Worm (Caenorhabditis elegans) whole organism, L1 larva: ENCODE results near the gene lgc-17.

Source experiments
- C04F5.9 ChIP-seq: sonication (generic microtip); optimal IDR thresholded peaks from 2 replicates; lab custom pipeline; 2016; ENCODE audit warnings: missing genetic modification characterization, missing compliant biosample characterization
- F16B12.6 ChIP-seq: fragments of 150-350 bp; optimal IDR thresholded peaks from 2 replicates; lab custom pipeline; 2014; ENCODE audit warnings: missing biosample characterization, missing genetic modification characterization
- aha-1 ChIP-seq: fragments of 150-350 bp; optimal IDR thresholded peaks from 2 replicates; lab custom pipeline; 2014; ENCODE audit warnings: missing biosample characterization, missing genetic modification characterization
- aly-2 ChIP-seq: fragments of 150-350 bp; optimal IDR thresholded peaks from 2 replicates; lab custom pipeline; 2014; ENCODE audit warnings: missing biosample characterization, missing genetic modification characterization
- ama-1 ChIP-seq: fragments of 150-350 bp; optimal IDR thresholded peaks from 2 replicates; lab custom pipeline; 2014
- blmp-1 ChIP-seq: fragments of 150-350 bp; optimal IDR thresholded peaks from 2 replicates; lab custom pipeline; 2014; ENCODE audit warnings: missing biosample characterization, missing genetic modification characterization
- ceh-63 ChIP-seq: fragments of 200-800 bp; sonication (Bioruptor generic); optimal IDR thresholded peaks from 2 replicates; lab custom pipeline; 2018; ENCODE audit warnings: mild to moderate bottlenecking, missing genetic modification characterization, missing compliant biosample characterization
- ceh-88 ChIP-seq: fragments of 200-800 bp; sonication (Bioruptor generic); IDR thresholded peaks from 2 replicates; pipeline ENCODE4 v1.3.6; 2022; ENCODE audit warnings: missing genetic modification characterization, missing compliant biosample characterization
- ces-1 ChIP-seq: fragments of 150-350 bp; optimal IDR thresholded peaks from 2 replicates; lab custom pipeline; 2014; ENCODE audit warnings: missing biosample characterization, missing genetic modification reagents, missing genetic modification characterization
- dsc-1 ChIP-seq: sonication (generic microtip); optimal IDR thresholded peaks from 2 replicates; lab custom pipeline; 2016; ENCODE audit warnings: mild to moderate bottlenecking, missing genetic modification characterization, missing compliant biosample characterization
- egl-27 ChIP-seq, 2 experiments: fragments of 150-350 bp in 1 of 2; sonication (generic microtip); optimal IDR thresholded peaks; 3 replicates each; lab custom pipeline; 2017 to 2018; ENCODE audit warnings: missing biosample characterization in 2 of 2, missing genetic modification characterization in 2 of 2, missing genetic modification reagents in 2 of 2
- ets-5 ChIP-seq: fragments of 200-800 bp; sonication (Bioruptor generic); IDR thresholded peaks from 2 replicates; pipeline ENCODE4 v1.3.6; 2022; ENCODE audit warnings: missing genetic modification characterization, missing compliant biosample characterization
- fkh-8 ChIP-seq: sonication (generic microtip); optimal IDR thresholded peaks from 2 replicates; lab custom pipeline; 2016; ENCODE audit warnings: mild to moderate bottlenecking, missing genetic modification characterization, missing compliant biosample characterization
- hlh-17 ChIP-seq: fragments of 200-800 bp; sonication (Bioruptor generic); optimal IDR thresholded peaks from 2 replicates; lab custom pipeline; 2018; ENCODE audit warnings: missing genetic modification characterization, mild to moderate bottlenecking, missing compliant biosample characterization, moderate library complexity, borderline replicate concordance
- hlh-4 ChIP-seq: sonication (generic microtip); optimal IDR thresholded peaks from 2 replicates; lab custom pipeline; 2016; ENCODE audit warnings: mild to moderate bottlenecking, missing genetic modification characterization, missing compliant biosample characterization
- hpl-2 ChIP-seq: fragments of 150-350 bp; optimal IDR thresholded peaks from 2 replicates; lab custom pipeline; 2014; ENCODE audit warnings: missing biosample characterization, missing genetic modification reagents, missing genetic modification characterization
- isw-1 ChIP-seq: fragments of 200-800 bp; sonication (Bioruptor generic); IDR thresholded peaks from 2 replicates; pipeline ENCODE4 v1.3.6; 2022; ENCODE audit warnings: missing genetic modification characterization, missing compliant biosample characterization
- lin-13 ChIP-seq: fragments of 150-350 bp; optimal IDR thresholded peaks from 2 replicates; lab custom pipeline; 2014; ENCODE audit warnings: missing biosample characterization, missing genetic modification reagents, missing genetic modification characterization
- lin-14 ChIP-seq: fragments of 200-800 bp; sonication (Bioruptor generic); optimal IDR thresholded peaks from 2 replicates; lab custom pipeline; 2018; ENCODE audit warnings: mild to moderate bottlenecking, missing genetic modification characterization, moderate library complexity, missing compliant biosample characterization
- lin-35 ChIP-seq, 2 experiments: fragments of 150-350 bp; optimal IDR thresholded peaks; 2 replicates each; lab custom pipeline; 2014; ENCODE audit warnings: missing biosample characterization in 2 of 2, missing genetic modification characterization in 2 of 2, missing genetic modification reagents in 2 of 2
- lsy-2 ChIP-seq, 2 experiments: fragments of 150-350 bp; optimal IDR thresholded peaks; 2 replicates each; lab custom pipeline; 2014; ENCODE audit warnings: missing biosample characterization in 2 of 2, missing genetic modification characterization in 2 of 2
- mab-9 ChIP-seq: fragments of 200-800 bp; sonication (Bioruptor generic); IDR thresholded peaks from 2 replicates; pipeline ENCODE4 v1.3.6; 2022; ENCODE audit warnings: missing genetic modification reagents, missing genetic modification characterization, missing compliant biosample characterization
- mdl-1 ChIP-seq, 2 experiments: fragments of 150-350 bp; optimal IDR thresholded peaks; 2 replicates each; lab custom pipeline; 2014 to 2017; ENCODE audit warnings: missing biosample characterization in 2 of 2, missing genetic modification characterization in 2 of 2, inconsistent platforms in 1 of 2
- nhr-12 ChIP-seq: sonication (generic microtip); optimal IDR thresholded peaks from 2 replicates; lab custom pipeline; 2017; ENCODE audit warnings: missing biosample characterization, missing genetic modification characterization
- nhr-19 ChIP-seq: fragments of 200-800 bp; sonication (Bioruptor generic); conservative IDR thresholded peaks from 2 replicates; pipeline ENCODE4 v1.3.6; 2022; ENCODE audit warnings: missing genetic modification characterization, missing compliant biosample characterization
- nhr-237 ChIP-seq: fragments of 150-350 bp; optimal IDR thresholded peaks from 2 replicates; lab custom pipeline; 2014; ENCODE audit warnings: missing biosample characterization, missing genetic modification characterization
- nhr-28 ChIP-seq: fragments of 150-350 bp; optimal IDR thresholded peaks from 2 replicates; lab custom pipeline; 2014; ENCODE audit warnings: missing biosample characterization, missing genetic modification characterization
- nhr-77 ChIP-seq: fragments of 150-350 bp; optimal IDR thresholded peaks from 2 replicates; lab custom pipeline; 2014; ENCODE audit warnings: missing biosample characterization, missing genetic modification characterization
- nhr-84 ChIP-seq: sonication (generic microtip); optimal IDR thresholded peaks from 2 replicates; lab custom pipeline; 2017; ENCODE audit warnings: missing biosample characterization, missing genetic modification characterization
- nhr-90 ChIP-seq: sonication (generic microtip); optimal IDR thresholded peaks from 2 replicates; lab custom pipeline; 2016; ENCODE audit warnings: mild to moderate bottlenecking, missing genetic modification characterization, missing compliant biosample characterization; ENCODE audit not compliant: poor library complexity
- pag-3 ChIP-seq: sonication (generic microtip); optimal IDR thresholded peaks from 2 replicates; lab custom pipeline; 2017; ENCODE audit warnings: missing genetic modification characterization, mild to moderate bottlenecking, missing compliant biosample characterization, antibody characterized with exemption, borderline replicate concordance; ENCODE audit not compliant: insufficient read depth
- pax-3 ChIP-seq: fragments of 200-800 bp; sonication (Bioruptor generic); optimal IDR thresholded peaks from 2 replicates; lab custom pipeline; 2018; ENCODE audit warnings: mild to moderate bottlenecking, missing genetic modification characterization, moderate library complexity, missing compliant biosample characterization
- pqm-1 ChIP-seq: sonication (generic microtip); optimal IDR thresholded peaks from 3 replicates; lab custom pipeline; 2017; ENCODE audit warnings: missing biosample characterization, missing genetic modification characterization
- rnt-1 ChIP-seq: sonication (generic microtip); optimal IDR thresholded peaks from 2 replicates; lab custom pipeline; 2016; ENCODE audit warnings: mild to moderate bottlenecking, missing genetic modification characterization, moderate library complexity, missing compliant biosample characterization
- skn-1 ChIP-seq: fragments of 150-350 bp; optimal IDR thresholded peaks from 2 replicates; lab custom pipeline; 2014; ENCODE audit warnings: missing biosample characterization, missing genetic modification characterization
- snu-23 ChIP-seq: sonication (generic microtip); optimal IDR thresholded peaks from 2 replicates; lab custom pipeline; 2016; ENCODE audit warnings: missing genetic modification characterization, missing compliant biosample characterization
- sox-4 ChIP-seq: sonication (generic microtip); optimal IDR thresholded peaks from 2 replicates; lab custom pipeline; 2016; ENCODE audit warnings: missing genetic modification characterization, missing compliant biosample characterization
- sptf-1 ChIP-seq: fragments of 150-350 bp; optimal IDR thresholded peaks from 2 replicates; lab custom pipeline; 2014; ENCODE audit warnings: missing biosample characterization, missing genetic modification characterization
- swsn-7 ChIP-seq: sonication (generic microtip); optimal IDR thresholded peaks from 2 replicates; lab custom pipeline; 2016; ENCODE audit warnings: missing genetic modification characterization, missing compliant biosample characterization
- tbx-2 ChIP-seq: sonication (generic microtip); optimal IDR thresholded peaks from 2 replicates; lab custom pipeline; 2016; ENCODE audit warnings: missing genetic modification characterization, missing compliant biosample characterization
- unc-30 ChIP-seq: sonication (generic microtip); optimal IDR thresholded peaks from 2 replicates; lab custom pipeline; 2017; ENCODE audit warnings: missing biosample characterization, missing genetic modification characterization
- unc-86 ChIP-seq: sonication (generic microtip); optimal IDR thresholded peaks from 2 replicates; lab custom pipeline; 2016; ENCODE audit warnings: missing genetic modification characterization, missing compliant biosample characterization
- vab-15 ChIP-seq: sonication (generic microtip); optimal IDR thresholded peaks from 2 replicates; lab custom pipeline; 2017; ENCODE audit warnings: missing genotype, mild to moderate bottlenecking, missing genetic modification characterization, missing compliant biosample characterization
- xbp-1 ChIP-seq: sonication (generic microtip); optimal IDR thresholded peaks from 2 replicates; lab custom pipeline; 2016; ENCODE audit warnings: missing genetic modification characterization, missing compliant biosample characterization
- zag-1 ChIP-seq: fragments of 150-350 bp; optimal IDR thresholded peaks from 2 replicates; lab custom pipeline; 2014; ENCODE audit warnings: missing biosample characterization, missing genetic modification characterization
- zip-4 ChIP-seq: fragments of 200-800 bp; sonication (Bioruptor generic); optimal IDR thresholded peaks from 2 replicates; lab custom pipeline; 2018; ENCODE audit warnings: mild to moderate bottlenecking, missing genetic modification characterization, moderate library complexity, missing compliant biosample characterization

Gene lgc-17

ce11 chrX:12097995-12098394, 23.4 kb upstream of the lgc-17 start:
- TF ChIP-seq fkh-8 (tag; lab: Kevin White, UChicago) (no peak), lin-14 (no peak), swsn-7 (tag; lab: Kevin White, UChicago) (no peak), unc-30 (tag; lab: Kevin White, UChicago) (no peak), aha-1 (tag; lab: Kevin White, UChicago) (no peak), hlh-17 (GFP tag; lab: Kevin White, UChicago) (no peak), pax-3 (no peak), lsy-2 (tag; optimal IDR thresholded peaks at IDR 0.05; lab: Kevin White, UChicago) (no peak), sox-4 (tag; lab: Kevin White, UChicago) (no peak), egl-27 (tag; optimal IDR thresholded peaks at IDR 0.05; lab: Kevin White, UChicago) (no peak), ets-5 (no peak), ceh-63 (GFP tag; lab: Kevin White, UChicago) (no peak), nhr-237 (tag; lab: Kevin White, UChicago) (no peak), unc-86 (tag; lab: Kevin White, UChicago) (no peak), rnt-1 (tag; lab: Kevin White, UChicago) (no peak), nhr-12 (tag; lab: Kevin White, UChicago) (no peak), sptf-1 (tag; lab: Kevin White, UChicago) (no peak), aly-2 (tag; lab: Kevin White, UChicago) (no peak), tbx-2 (tag; lab: Kevin White, UChicago) (no peak)

- no peak for TF ChIP-seq fkh-8 (tag; lab: Kevin White, UChicago)
Measured at ce11 chrX:12103712-12104111, 17.7 kb upstream of the lgc-17 start, which contains the start of gene W03G11.3. Gene W03G11.3, minus strand, starts transcription at chrX:12103812.

DNA sequence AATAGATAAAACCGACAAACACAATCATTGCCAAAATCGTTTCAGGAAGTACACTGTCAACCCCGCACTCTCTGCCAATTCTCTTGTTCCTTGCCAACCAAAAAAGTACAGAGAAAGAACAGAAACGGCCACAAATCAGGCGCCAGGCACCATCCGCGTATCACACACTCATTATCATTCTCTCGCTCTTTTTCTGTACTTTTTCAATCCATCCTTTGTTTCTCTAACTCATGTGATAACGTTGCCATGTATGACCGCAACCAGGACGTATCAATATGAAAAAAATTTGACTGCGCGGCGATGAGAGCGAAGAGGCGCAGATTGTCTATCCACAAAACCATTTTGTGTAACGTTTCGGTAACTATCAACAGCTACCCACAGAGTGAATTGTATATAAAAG, 16.8 kb upstream of the lgc-17 start, which contains the start of gene col-181:
TSS of gene col-181 (plus strand) at position 301 of the 400 bp plus-strand sequence.
- TF ChIP-seq pag-3 (tag; lab: Kevin White, UChicago), result peak; percentile 7
- TF ChIP-seq mab-9 (GFP tag; lab: Robert Waterston, UW), result no peak
- no peak for TF ChIP-seq hlh-4 (tag; lab: Kevin White, UChicago)
- TF ChIP-seq hpl-2 (GFP tag; lab: Kevin White, UChicago), result no peak
- no peak for TF ChIP-seq nhr-19 (GFP tag; lab: Robert Waterston, UW)
- TF ChIP-seq nhr-77 (tag; lab: Kevin White, UChicago), result no peak
- TF ChIP-seq zag-1 (tag; lab: Kevin White, UChicago), result no peak

DNA sequence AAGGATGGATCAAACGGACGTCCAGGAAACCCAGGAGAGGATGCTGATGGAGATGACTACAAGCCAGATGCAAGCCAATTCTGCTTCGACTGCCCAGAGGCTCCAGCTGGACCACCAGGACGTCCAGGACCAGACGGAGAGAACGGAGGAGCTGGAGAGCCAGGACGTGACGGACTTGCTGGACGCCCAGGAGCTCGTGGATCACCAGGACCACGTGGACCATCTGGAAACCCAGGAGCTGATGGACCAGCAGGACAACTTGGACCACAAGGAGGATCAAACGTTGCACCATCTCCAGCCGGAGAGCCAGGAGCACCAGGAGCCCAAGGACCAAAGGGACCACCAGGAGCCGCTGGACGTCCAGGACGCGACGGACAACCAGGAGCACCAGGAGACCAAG, 15.9 kb upstream of the lgc-17 start:
- TF ChIP-seq swsn-7 (tag; lab: Kevin White, UChicago) (no peak), F16B12.6 (tag; lab: Kevin White, UChicago) (no peak), nhr-28 (tag; lab: Kevin White, UChicago) (no peak), isw-1 (GFP tag; lab: Robert Waterston, UW) (no peak), dsc-1 (tag; lab: Kevin White, UChicago) (no peak), nhr-84 (no peak), pqm-1 (tag; lab: Kevin White, UChicago) (no peak)

DNA sequence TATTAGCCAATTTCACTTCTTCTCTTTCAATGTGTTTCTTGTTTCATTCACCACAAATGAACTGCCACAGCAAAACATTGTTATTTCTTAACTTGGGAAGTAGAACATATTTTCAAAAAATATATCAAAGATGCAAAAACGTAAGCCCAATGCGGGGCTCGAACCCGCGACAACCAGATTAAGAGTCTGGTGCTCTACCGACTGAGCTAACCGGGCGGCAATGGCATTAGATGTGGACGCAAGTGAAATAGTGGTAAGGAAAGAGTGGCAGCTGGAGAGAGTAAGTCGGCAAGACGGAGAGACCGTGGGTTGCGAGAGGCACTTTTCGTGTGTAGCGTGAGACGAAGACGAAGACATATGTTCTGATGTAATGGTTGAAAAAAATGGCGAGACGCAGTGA, 15.4 kb upstream of the lgc-17 start:
- no peak for TF ChIP-seq ama-1 (lab: Kevin White, UChicago)
- peak; percentile 35 for TF ChIP-seq zip-4 (GFP tag; lab: Kevin White, UChicago)
- peak in 1 of 2 experiments; percentile 42 for TF ChIP-seq lin-35 (GFP tag; optimal IDR thresholded peaks at IDR 0.05; lab: Kevin White, UChicago)
- TF ChIP-seq skn-1 (tag; lab: Kevin White, UChicago), result no peak
- no peak for TF ChIP-seq pqm-1 (tag; lab: Kevin White, UChicago)
- peak; percentile 71 for TF ChIP-seq vab-15 (tag; lab: Kevin White, UChicago)
- peak; percentile 90 for TF ChIP-seq snu-23 (GFP tag; lab: Kevin White, UChicago)
- no peak for TF ChIP-seq egl-27 (tag; optimal IDR thresholded peaks at IDR 0.05; lab: Kevin White, UChicago)
- TF ChIP-seq nhr-90 (tag; lab: Kevin White, UChicago), result peak; percentile 83
- peak; percentile 19 for TF ChIP-seq ces-1 (GFP tag; lab: Kevin White, UChicago)
- no peak for TF ChIP-seq unc-30 (tag; lab: Kevin White, UChicago)
- TF ChIP-seq ets-5, result no peak
- TF ChIP-seq lin-13 (GFP tag; lab: Kevin White, UChicago), result peak; percentile 19
- peak; percentile 50; the same call in 1 of the 2 replicates for TF ChIP-seq ceh-88 (GFP tag; lab: Robert Waterston, UW)
- TF ChIP-seq C04F5.9 (tag; lab: Kevin White, UChicago), result peak; percentile 35
- peak in 1 of 2 experiments; percentile 59 for TF ChIP-seq mdl-1 (tag; optimal IDR thresholded peaks at IDR 0.05; lab: Kevin White, UChicago)
- no peak for TF ChIP-seq blmp-1 (tag; lab: Kevin White, UChicago)
- TF ChIP-seq xbp-1 (tag; lab: Kevin White, UChicago), result peak; percentile 70
- peak; percentile 86 for TF ChIP-seq nhr-19 (GFP tag; lab: Robert Waterston, UW)
- TF ChIP-seq zag-1 (tag; lab: Kevin White, UChicago), result no peak
